Worm (Caenorhabditis elegans): ENCODE results near the gene Y6G8.2.

The Y6G8.2 gene

DNA sequence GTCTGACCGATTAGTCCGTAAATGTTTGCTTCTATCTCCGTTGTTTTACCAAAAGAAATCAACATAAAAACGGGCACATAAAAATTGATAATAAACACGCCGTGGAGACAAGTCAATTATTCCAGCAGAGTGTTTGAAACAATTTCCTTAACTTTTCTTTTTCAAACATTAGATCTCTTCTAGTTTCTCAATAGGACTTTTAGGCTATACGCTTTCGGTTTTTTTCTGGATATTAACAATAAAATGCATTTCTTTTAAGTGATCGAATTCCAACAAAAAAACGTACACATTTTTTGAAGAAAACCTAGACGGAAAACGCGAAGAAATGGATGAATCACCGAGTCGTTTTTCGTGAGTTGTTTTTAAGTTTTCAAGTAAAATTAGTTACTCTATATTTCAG lies 39.8 kb downstream of the Y6G8.2 start, which contains the start of gene fbxa-172:
TSS of gene fbxa-172 (plus strand) at position 301 of the 400 bp plus-strand sequence.
- no peak for TF ChIP-seq scrt-1 (GFP tag; IDR thresholded peaks at IDR 0.05)
- no peak for TF ChIP-seq ets-7 (tag; optimal IDR thresholded peaks at IDR 0.05)
- TF ChIP-seq ama-1 (optimal IDR thresholded peaks at IDR 0.05): no peak
- TF ChIP-seq pes-1 (GFP tag; IDR thresholded peaks at IDR 0.05): no peak
- TF ChIP-seq F13C5.2 (tag; optimal IDR thresholded peaks at IDR 0.05): no peak
- TF ChIP-seq tra-4 (tag; optimal IDR thresholded peaks at IDR 0.05): no peak
- TF ChIP-seq ceh-13 (GFP tag; optimal IDR thresholded peaks at IDR 0.05): no peak
- TF ChIP-seq B0310.2 (tag; optimal IDR thresholded peaks at IDR 0.05): no peak
- TF ChIP-seq flt-1 (GFP tag; IDR thresholded peaks at IDR 0.05): no peak
- no peak for TF ChIP-seq hmg-4 (GFP tag; optimal IDR thresholded peaks at IDR 0.05)
- no peak for TF ChIP-seq sea-1 (GFP tag; conservative IDR thresholded peaks at IDR 0.05)
- no peak for TF ChIP-seq aly-1 (tag; optimal IDR thresholded peaks at IDR 0.05)
- no peak for TF ChIP-seq ceh-36 (tag; optimal IDR thresholded peaks at IDR 0.05)
- no peak for TF ChIP-seq hnd-1 (tag; optimal IDR thresholded peaks at IDR 0.05)

DNA sequence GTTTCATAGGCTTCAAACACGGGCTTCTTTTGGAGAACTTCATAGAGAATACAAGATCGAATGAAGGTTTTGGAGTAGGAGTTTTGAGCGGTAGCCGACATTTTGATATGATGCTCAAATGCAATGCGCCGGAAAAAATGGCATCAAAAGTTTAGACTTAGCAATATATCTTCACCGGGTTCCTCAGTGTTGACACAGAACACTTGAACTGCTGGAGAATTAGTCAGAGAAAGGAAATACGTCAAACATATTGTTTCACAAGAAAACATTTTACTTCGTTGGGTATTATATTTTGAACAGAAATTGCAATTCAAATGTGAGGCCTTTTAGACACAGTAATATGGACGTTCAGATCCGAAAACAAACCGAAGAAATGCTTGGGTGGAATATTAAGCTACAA lies 40.4 kb downstream of the Y6G8.2 start, which contains the start of gene fbxa-174:
TSS of gene fbxa-174 (minus strand) at position 101 of the 400 bp plus-strand sequence.
- no peak for TF ChIP-seq sea-1 (GFP tag; conservative IDR thresholded peaks at IDR 0.05)
- TF ChIP-seq flt-1 (GFP tag; IDR thresholded peaks at IDR 0.05): no peak
- no peak for TF ChIP-seq hmbx-1 (tag; optimal IDR thresholded peaks at IDR 0.05)
- no peak for TF ChIP-seq ceh-36 (tag; optimal IDR thresholded peaks at IDR 0.05)
- TF ChIP-seq hmg-4 (GFP tag; optimal IDR thresholded peaks at IDR 0.05): no peak

DNA sequence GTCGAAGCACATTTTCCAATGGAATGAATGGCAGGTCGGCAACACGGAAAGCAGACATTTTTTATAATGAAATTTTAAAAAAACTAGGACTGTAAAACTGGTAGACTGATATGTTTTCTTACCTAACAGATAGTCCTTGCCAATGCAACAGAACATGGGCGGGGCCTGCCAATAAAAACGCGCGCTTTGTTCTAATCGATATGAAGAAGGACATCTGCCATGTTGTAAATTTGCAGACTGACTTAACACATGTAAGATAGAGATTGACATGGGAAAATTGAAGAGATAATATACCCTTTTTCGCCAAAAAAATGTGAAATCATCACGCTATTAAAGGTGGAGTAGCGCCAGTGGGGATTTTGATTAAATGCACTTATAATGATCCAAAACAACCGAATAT lies 46.0 kb downstream of the Y6G8.2 start, which contains the start of gene C38D9.8:
TSS of gene C38D9.8 (minus strand) at position 101 of the 400 bp plus-strand sequence.
- TF ChIP-seq F13C5.2 (tag; optimal IDR thresholded peaks at IDR 0.05) (no peak), ets-7 (tag; optimal IDR thresholded peaks at IDR 0.05) (no peak), sea-1 (GFP tag; conservative IDR thresholded peaks at IDR 0.05) (no peak), pes-1 (GFP tag; IDR thresholded peaks at IDR 0.05) (no peak), hmg-4 (GFP tag; optimal IDR thresholded peaks at IDR 0.05) (no peak), tra-4 (tag; optimal IDR thresholded peaks at IDR 0.05) (no peak), tbx-37 (GFP tag; conservative IDR thresholded peaks at IDR 0.05) (no peak), ama-1 (optimal IDR thresholded peaks at IDR 0.05) (no peak), aly-1 (tag; optimal IDR thresholded peaks at IDR 0.05) (no peak), hmbx-1 (tag; optimal IDR thresholded peaks at IDR 0.05) (no peak), ceh-36 (tag; optimal IDR thresholded peaks at IDR 0.05) (no peak), ceh-13 (GFP tag; optimal IDR thresholded peaks at IDR 0.05) (no peak), flt-1 (GFP tag; IDR thresholded peaks at IDR 0.05) (no peak), tbx-11 (GFP tag; IDR thresholded peaks at IDR 0.05) (no peak), hnd-1 (tag; optimal IDR thresholded peaks at IDR 0.05) (no peak)

DNA sequence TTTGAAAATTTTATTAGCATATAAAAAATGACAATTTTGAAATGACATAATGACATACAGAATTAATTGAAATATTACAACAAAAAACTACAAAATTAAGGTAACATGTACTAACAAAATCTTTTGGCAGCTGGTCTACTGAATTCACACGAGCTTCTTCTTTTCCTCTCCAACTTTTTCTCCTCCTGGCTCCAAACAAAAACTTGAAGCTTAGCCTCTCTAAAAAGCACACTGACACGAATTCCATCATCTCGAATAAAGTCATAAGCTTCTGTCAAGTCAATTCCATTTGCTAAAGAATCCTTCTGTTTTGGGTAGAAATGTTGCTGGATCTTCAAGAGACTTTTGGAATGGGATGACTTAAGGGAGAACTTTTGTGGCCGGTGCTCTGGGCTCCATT lies 47.4 kb downstream of the Y6G8.2 start:
- TF ChIP-seq tbx-11 (GFP tag; IDR thresholded peaks at IDR 0.05) (no peak), ets-7 (tag; optimal IDR thresholded peaks at IDR 0.05) (no peak), F13C5.2 (tag; optimal IDR thresholded peaks at IDR 0.05) (no peak), pes-1 (GFP tag; IDR thresholded peaks at IDR 0.05) (no peak), hmg-4 (GFP tag; optimal IDR thresholded peaks at IDR 0.05) (no peak), sea-1 (GFP tag; conservative IDR thresholded peaks at IDR 0.05) (no peak), hnd-1 (tag; optimal IDR thresholded peaks at IDR 0.05) (no peak), B0310.2 (tag; optimal IDR thresholded peaks at IDR 0.05) (no peak), tbx-37 (GFP tag; conservative IDR thresholded peaks at IDR 0.05) (no peak), aly-1 (tag; optimal IDR thresholded peaks at IDR 0.05) (no peak), hmbx-1 (tag; optimal IDR thresholded peaks at IDR 0.05) (no peak), ceh-36 (tag; optimal IDR thresholded peaks at IDR 0.05) (no peak), flt-1 (GFP tag; IDR thresholded peaks at IDR 0.05) (no peak), tra-4 (tag; optimal IDR thresholded peaks at IDR 0.05) (no peak), ceh-13 (GFP tag; optimal IDR thresholded peaks at IDR 0.05) (no peak), ama-1 (optimal IDR thresholded peaks at IDR 0.05) (no peak)

DNA sequence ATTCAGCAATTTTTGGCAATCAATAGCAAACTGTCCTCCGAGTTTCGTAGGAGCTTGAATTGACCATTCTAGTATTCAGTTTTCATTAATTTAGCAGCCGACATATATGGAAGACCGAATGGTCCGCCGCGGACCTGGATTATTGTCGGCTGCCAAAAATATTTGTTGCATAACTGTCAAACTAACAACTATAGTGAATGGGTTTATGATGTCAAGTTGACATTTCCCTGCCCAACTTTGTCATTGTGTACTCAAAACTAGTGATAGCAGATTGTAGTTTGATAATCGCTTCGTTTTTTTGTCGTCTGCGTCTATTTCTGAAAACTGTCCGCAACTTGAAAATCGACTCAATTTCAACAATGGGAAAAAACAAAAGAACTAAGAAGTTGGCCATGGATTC lies 49.4 kb downstream of the Y6G8.2 start, which contains the start of gene fbxa-176:
TSS of gene fbxa-176 (plus strand) at position 314 of the 400 bp plus-strand sequence.
- TF ChIP-seq tra-4 (tag; optimal IDR thresholded peaks at IDR 0.05): no peak
- no peak for TF ChIP-seq sea-1 (GFP tag; conservative IDR thresholded peaks at IDR 0.05)
- no peak for TF ChIP-seq F13C5.2 (tag; optimal IDR thresholded peaks at IDR 0.05)
- TF ChIP-seq hmg-4 (GFP tag; optimal IDR thresholded peaks at IDR 0.05): no peak
- TF ChIP-seq ets-7 (tag; optimal IDR thresholded peaks at IDR 0.05): no peak
- no peak for TF ChIP-seq ceh-36 (tag; optimal IDR thresholded peaks at IDR 0.05)
- no peak for TF ChIP-seq tbx-37 (GFP tag; conservative IDR thresholded peaks at IDR 0.05)
- TF ChIP-seq scrt-1 (GFP tag; IDR thresholded peaks at IDR 0.05): no peak
- TF ChIP-seq tbx-11 (GFP tag; IDR thresholded peaks at IDR 0.05): no peak
- no peak for TF ChIP-seq flt-1 (GFP tag; IDR thresholded peaks at IDR 0.05)
- TF ChIP-seq ceh-13 (GFP tag; optimal IDR thresholded peaks at IDR 0.05): no peak
- no peak for TF ChIP-seq aly-1 (tag; optimal IDR thresholded peaks at IDR 0.05)
- TF ChIP-seq pes-1 (GFP tag; IDR thresholded peaks at IDR 0.05): no peak

DNA sequence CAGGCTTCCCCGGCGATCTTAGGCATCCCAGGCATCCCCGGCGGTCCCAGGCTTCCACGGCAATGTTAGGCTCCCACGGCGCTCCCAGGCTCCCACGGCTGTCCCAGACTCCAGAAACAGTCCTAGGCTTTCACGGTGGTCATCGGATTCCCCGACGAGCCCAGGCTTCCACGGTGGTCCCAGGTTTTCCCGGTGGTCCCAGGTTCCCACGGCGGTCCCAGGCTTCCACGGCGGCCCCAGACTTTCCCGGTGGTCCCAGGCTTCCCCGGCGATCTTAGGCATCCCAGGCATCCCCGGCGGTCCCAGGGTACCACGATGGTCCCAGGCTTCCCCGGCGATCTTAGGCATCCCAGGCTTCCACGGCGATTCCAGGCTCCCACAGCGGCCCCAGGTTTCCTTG lies 50.1 kb downstream of the Y6G8.2 start:
- no peak for TF ChIP-seq ama-1 (optimal IDR thresholded peaks at IDR 0.05)
- no peak for TF ChIP-seq ceh-13 (GFP tag; optimal IDR thresholded peaks at IDR 0.05)
- TF ChIP-seq aly-1 (tag; optimal IDR thresholded peaks at IDR 0.05): no peak
- no peak for TF ChIP-seq hmg-4 (GFP tag; optimal IDR thresholded peaks at IDR 0.05)
- TF ChIP-seq scrt-1 (GFP tag; IDR thresholded peaks at IDR 0.05): no peak
- no peak for TF ChIP-seq tra-4 (tag; optimal IDR thresholded peaks at IDR 0.05)
- no peak for TF ChIP-seq B0310.2 (tag; optimal IDR thresholded peaks at IDR 0.05)
- TF ChIP-seq tbx-11 (GFP tag; IDR thresholded peaks at IDR 0.05): no peak

DNA sequence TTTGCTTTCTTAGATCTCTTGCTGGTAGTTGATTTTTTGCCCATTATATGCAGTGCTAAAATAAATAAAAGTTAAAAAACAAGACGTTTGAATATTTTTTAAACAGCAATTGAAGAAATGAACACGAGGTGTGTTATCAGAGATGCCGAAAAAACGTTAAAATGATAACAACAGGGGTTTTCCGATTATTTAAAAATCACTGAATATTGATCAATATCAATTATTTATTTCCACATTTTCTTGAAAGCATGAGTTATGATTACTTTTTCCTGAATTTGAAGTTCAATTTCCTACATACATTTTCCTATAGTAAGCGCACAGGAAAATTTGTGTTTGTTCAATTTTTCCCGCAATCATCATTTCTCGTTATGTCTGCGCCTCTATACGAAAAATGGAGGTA lies 51.8 kb downstream of the Y6G8.2 start:
- TF ChIP-seq F13C5.2 (tag; optimal IDR thresholded peaks at IDR 0.05): no peak
- no peak for TF ChIP-seq tbx-11 (GFP tag; IDR thresholded peaks at IDR 0.05)
- no peak for TF ChIP-seq ceh-36 (tag; optimal IDR thresholded peaks at IDR 0.05)
- no peak for TF ChIP-seq tra-4 (tag; optimal IDR thresholded peaks at IDR 0.05)
- TF ChIP-seq hmg-4 (GFP tag; optimal IDR thresholded peaks at IDR 0.05): no peak
- no peak for TF ChIP-seq tbx-37 (GFP tag; conservative IDR thresholded peaks at IDR 0.05)
- TF ChIP-seq flt-1 (GFP tag; IDR thresholded peaks at IDR 0.05): no peak
- TF ChIP-seq pes-1 (GFP tag; IDR thresholded peaks at IDR 0.05): no peak
- TF ChIP-seq ama-1 (optimal IDR thresholded peaks at IDR 0.05): no peak
- no peak for TF ChIP-seq ceh-13 (GFP tag; optimal IDR thresholded peaks at IDR 0.05)
- TF ChIP-seq hmbx-1 (tag; optimal IDR thresholded peaks at IDR 0.05): no peak
- TF ChIP-seq scrt-1 (GFP tag; IDR thresholded peaks at IDR 0.05): no peak

All from whole organism, early embryonic.